Worm (Caenorhabditis elegans) whole organism, L4 larva: ENCODE measurements around the gene F34D6.1.
A peak's percentile ranks its signal among the peaks of the same experiment; 100 is the strongest.

ENCODE experiments used
- R02D3.7 ChIP-seq: fragments of 150-350 bp; sonication (generic microtip); optimal IDR thresholded peaks from 3 replicates; lab custom pipeline; 2014; ENCODE audit warnings: missing biosample characterization, missing genetic modification characterization
- ceh-82 ChIP-seq: sonication (generic microtip); optimal IDR thresholded peaks from 2 replicates; lab custom pipeline; 2017; ENCODE audit warnings: missing biosample characterization, missing genetic modification characterization
- ctbp-1 ChIP-seq: fragments of 200-800 bp; sonication (Bioruptor generic); IDR thresholded peaks from 2 replicates; pipeline ENCODE4 v1.3.6; 2022; ENCODE audit warnings: missing genetic modification reagents, missing genetic modification characterization, missing compliant biosample characterization
- lsy-2 ChIP-seq, 2 experiments: fragments of 150-350 bp in 1 of 2; sonication (generic microtip) in 1 of 2; optimal IDR thresholded peaks; 2 replicates each; lab custom pipeline; 2014 to 2017; ENCODE audit warnings: missing biosample characterization in 2 of 2, missing genetic modification characterization in 2 of 2

- no peak for TF ChIP-seq ceh-82 (tag; lab: Kevin White, UChicago)
- no peak for TF ChIP-seq lsy-2 (tag; optimal IDR thresholded peaks at IDR 0.05; lab: Kevin White, UChicago)
- 0 out of 2 replicates have a peak, but pooled peaks have one; percentile 32 for TF ChIP-seq ctbp-1 (GFP tag; lab: Robert Waterston, UW)
- no peak for TF ChIP-seq R02D3.7 (tag; lab: Kevin White, UChicago)
Measured at ce11 chrII:2686985-2687675, 6.1 kb upstream of the F34D6.1 start, which contains the start of the genes sup-9 and nspf-1.
